Worm (Caenorhabditis elegans): Measurements from ENCODE around the gene col-152.

Gene col-152

DNA sequence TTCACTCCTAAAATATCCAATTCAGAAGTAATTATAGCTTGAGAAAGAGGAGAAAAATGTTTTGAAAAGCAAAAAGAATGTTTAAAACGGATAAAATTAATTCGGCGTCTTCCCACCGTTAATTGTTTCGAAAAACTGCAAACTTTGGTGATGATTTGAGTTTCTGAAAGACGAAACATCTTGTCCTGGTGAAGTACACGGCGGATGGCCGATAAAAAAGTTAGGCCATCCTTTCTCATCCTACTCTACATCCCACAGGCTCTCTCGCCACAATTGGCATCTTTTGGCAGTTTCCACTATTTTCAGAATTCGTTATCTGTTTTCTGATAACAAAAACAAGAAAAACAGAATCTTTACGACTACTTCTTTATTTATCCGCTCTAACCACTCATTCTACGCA lies 34.8 kb upstream of the col-152 start, which contains the start of the genes C35A5.8 and hda-11 (continued):
- TF ChIP-seq tlf-1 (GFP tag; optimal IDR thresholded peaks at IDR 0.05) (peak; percentile 10), ztf-25 (GFP tag; IDR thresholded peaks at IDR 0.05) (no peak), him-1 (tag; optimal IDR thresholded peaks at IDR 0.05) (peak; percentile 39), lag-1 (GFP tag; IDR thresholded peaks at IDR 0.05) (no peak), K11D2.4 (GFP tag; IDR thresholded peaks at IDR 0.05) (peak; percentile 73), hlh-26 (GFP tag; conservative IDR thresholded peaks at IDR 0.05) (no peak), ccch-3 (GFP tag; optimal IDR thresholded peaks at IDR 0.05) (peak; percentile 43), unc-130 (GFP tag; optimal IDR thresholded peaks at IDR 0.05) (peak; percentile 78), snpc-3.4 (tag; optimal IDR thresholded peaks at IDR 0.05) (no peak), ceh-79 (tag; optimal IDR thresholded peaks at IDR 0.05) (peak; percentile 60), ceh-58 (GFP tag; IDR thresholded peaks at IDR 0.05) (no peak), F49E8.2 (tag; optimal IDR thresholded peaks at IDR 0.05; ENCODE audit: insufficient read depth) (no peak), F57C9.4 (tag; optimal IDR thresholded peaks at IDR 0.05) (no peak), B0035.1 (tag; optimal IDR thresholded peaks at IDR 0.05) (no peak), rcor-1 (GFP tag; IDR thresholded peaks at IDR 0.05) (peak; percentile 86), unc-62 (GFP tag; optimal IDR thresholded peaks at IDR 0.05) (no peak), hrde-1 (tag; optimal IDR thresholded peaks at IDR 0.05; ENCODE audit: borderline replicate concordance) (no peak), rpc-1 (optimal IDR thresholded peaks at IDR 0.05) (no peak), rpc-1 (tag; optimal IDR thresholded peaks at IDR 0.05) (no peak), mcd-1 (GFP tag; IDR thresholded peaks at IDR 0.05) (peak; percentile 63), rec-8 (tag; optimal IDR thresholded peaks at IDR 0.05) (peak; percentile 52 to 60), ets-4 (GFP tag; optimal IDR thresholded peaks at IDR 0.05) (no peak), nhr-90 (tag; optimal IDR thresholded peaks at IDR 0.05) (no peak), F57A8.1 (GFP tag; optimal IDR thresholded peaks at IDR 0.05) (no peak), snpc-1.1 (tag; optimal IDR thresholded peaks at IDR 0.05; ENCODE audit: insufficient read depth) (no peak), lsl-1 (GFP tag; optimal IDR thresholded peaks at IDR 0.05) (peak; percentile 46), Y67H2A.10 (GFP tag; conservative IDR thresholded peaks at IDR 0.05) (no peak), attf-6 (GFP tag; IDR thresholded peaks at IDR 0.05) (no peak), F22D6.2 (tag; optimal IDR thresholded peaks at IDR 0.05) (peak; percentile 57), Y95B8A.8 (GFP tag; IDR thresholded peaks at IDR 0.05) (no peak), B0019.2 (GFP tag; conservative IDR thresholded peaks at IDR 0.05) (no peak), sdz-38 (tag; optimal IDR thresholded peaks at IDR 0.05) (peak; percentile 23), die-1 (tag; optimal IDR thresholded peaks at IDR 0.05) (no peak), bed-1 (GFP tag; IDR thresholded peaks at IDR 0.05) (no peak), ekl-4 (GFP tag; IDR thresholded peaks at IDR 0.05) (no peak), ztf-22 (GFP tag; optimal IDR thresholded peaks at IDR 0.05) (no peak), ceh-40 (GFP tag; IDR thresholded peaks at IDR 0.05) (no peak), egl-44 (GFP tag; IDR thresholded peaks at IDR 0.05) (no peak), nfyb-1 (GFP tag; IDR thresholded peaks at IDR 0.05) (no peak), sea-2 (GFP tag; IDR thresholded peaks at IDR 0.05) (no peak), chd-7 (tag; optimal IDR thresholded peaks at IDR 0.05) (no peak), tbp1 (GFP tag; optimal IDR thresholded peaks at IDR 0.05) (no peak), somi-1 (GFP tag; optimal IDR thresholded peaks at IDR 0.05) (no peak), tbx-9 (tag; optimal IDR thresholded peaks at IDR 0.05; ENCODE audit: borderline replicate concordance) (no peak), Y53G8AR.9 (GFP tag; conservative IDR thresholded peaks at IDR 0.05) (0 out of 2 replicates have a peak, but pooled peaks have one; percentile 14), athp-1 (tag; optimal IDR thresholded peaks at IDR 0.05) (no peak), T07F8.4 (tag; optimal IDR thresholded peaks at IDR 0.05) (no peak), ceh-27 (GFP tag; optimal IDR thresholded peaks at IDR 0.05) (peak; percentile 85), pha-4 (tag; optimal IDR thresholded peaks at IDR 0.05) (no peak)
